Worm (Caenorhabditis elegans) whole organism, mixed stage, embryonic: ENCODE results near the gene fbxb-7.

Experiments
- lin-13 ChIP-seq: fragments of 150-350 bp; optimal IDR thresholded peaks from 2 replicates; lab custom pipeline; 2014; ENCODE audit warnings: missing biosample characterization, missing genetic modification characterization
- lsy-2 ChIP-seq: fragments of 150-350 bp; optimal IDR thresholded peaks from 2 replicates; lab custom pipeline; 2014; ENCODE audit warnings: missing biosample characterization, missing genetic modification characterization
- snpc-4 ChIP-seq: fragments of 150-350 bp; optimal IDR thresholded peaks from 2 replicates; lab custom pipeline; 2014; ENCODE audit warnings: missing biosample characterization, missing genetic modification characterization
- ztf-11 ChIP-seq: fragments of 150-350 bp; optimal IDR thresholded peaks from 2 replicates; lab custom pipeline; 2014; ENCODE audit warnings: missing biosample characterization, missing genetic modification characterization

- TF ChIP-seq snpc-4 (tag; lab: Kevin White, UChicago) (no peak), ztf-11 (tag; lab: Kevin White, UChicago) (no peak), lsy-2 (tag; lab: Kevin White, UChicago) (no peak), lin-13 (tag; lab: Kevin White, UChicago) (no peak)
These were observed 2.7 kb downstream of the fbxb-7 start, which contains the start of gene Y20C6A.4 for ce11 chrV:17379932-17380331.
